Fruit fly (Drosophila melanogaster): ENCODE measurements around the gene Als2.

The Als2 gene

DNA sequence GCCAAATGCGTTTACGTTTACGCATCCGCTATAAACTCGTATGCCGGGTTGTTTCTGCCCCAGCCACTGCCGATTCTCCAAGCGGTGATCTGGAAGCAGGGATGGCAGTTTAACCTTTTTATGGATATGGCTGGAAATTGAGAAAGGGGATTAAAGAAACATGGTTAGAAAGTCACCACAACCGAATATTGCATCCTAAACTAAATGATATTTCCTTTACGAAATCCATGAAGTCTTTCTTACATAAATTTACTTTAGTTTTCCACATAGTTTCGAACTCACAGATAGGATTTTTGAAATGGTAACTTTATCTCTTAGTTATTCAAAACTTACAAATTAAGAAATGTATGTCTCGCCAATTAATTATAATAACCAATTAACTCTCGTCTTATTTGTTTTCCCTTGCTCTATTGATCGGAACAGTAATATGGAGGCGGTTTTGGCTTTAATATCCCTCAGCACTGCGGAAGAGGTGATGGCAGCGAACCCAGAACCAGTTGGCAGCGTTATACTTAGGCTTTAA lies 9.1 kb upstream of the Als2 start:
- peak; percentile 1 for TF ChIP-seq fd59A (GFP tag; optimal IDR thresholded peaks at IDR 0.05)
- no peak for TF ChIP-seq Hr39 (GFP tag; optimal IDR thresholded peaks at IDR 0.05)
- TF ChIP-seq Met (GFP tag; optimal IDR thresholded peaks at IDR 0.05): no peak
- TF ChIP-seq eg (GFP tag; IDR thresholded peaks at IDR 0.05): no peak
- TF ChIP-seq CG8319 (GFP tag; optimal IDR thresholded peaks at IDR 0.05): no peak
- peak; percentile 53 for TF ChIP-seq svp (GFP tag)
- TF ChIP-seq pdm3 (GFP tag; optimal IDR thresholded peaks at IDR 0.05): no peak
- TF ChIP-seq CG34406 (GFP tag; optimal IDR thresholded peaks at IDR 0.05): no peak
- no peak for TF ChIP-seq Hr38 (GFP tag; optimal IDR thresholded peaks at IDR 0.05)
- TF ChIP-seq Eip78C (GFP tag): peak; percentile 57
- TF ChIP-seq fd85E (GFP tag; optimal IDR thresholded peaks at IDR 0.05): no peak

DNA sequence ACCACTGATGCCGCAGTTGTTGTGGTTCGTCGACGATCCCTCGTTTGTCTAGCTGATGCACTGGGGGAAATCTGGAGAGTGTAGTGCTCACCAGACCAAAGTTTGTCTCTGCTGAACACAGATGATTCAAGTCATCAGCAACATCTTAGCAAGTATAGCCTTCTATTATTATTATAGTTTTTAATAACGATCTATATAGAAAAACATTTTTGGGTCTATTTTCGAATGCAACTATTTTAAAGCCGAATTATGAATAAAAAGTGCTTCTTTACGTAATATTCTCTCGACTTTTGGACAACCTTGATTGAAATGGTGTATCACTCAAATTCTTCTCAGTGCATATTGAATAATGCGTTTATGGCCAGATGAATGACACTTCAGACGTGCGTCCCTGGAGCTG lies 6.2 kb upstream of the Als2 start:
- TF ChIP-seq Eip75B (GFP tag; optimal IDR thresholded peaks at IDR 0.05) (peak; percentile 73), cyc (GFP tag; optimal IDR thresholded peaks at IDR 0.05) (no peak), Lpt (GFP tag; optimal IDR thresholded peaks at IDR 0.05) (peak; percentile 58), CG3919 (GFP tag; optimal IDR thresholded peaks at IDR 0.05) (peak; percentile 73), net (GFP tag; optimal IDR thresholded peaks at IDR 0.05) (peak; percentile 67), CG6792 (GFP tag; optimal IDR thresholded peaks at IDR 0.05) (peak; percentile 66), Ets21C (GFP tag; optimal IDR thresholded peaks at IDR 0.05) (no peak), CG3032 (tag; optimal IDR thresholded peaks at IDR 0.05) (peak; percentile 93), CG34406 (GFP tag; optimal IDR thresholded peaks at IDR 0.05) (peak; percentile 54), CG8319 (GFP tag; optimal IDR thresholded peaks at IDR 0.05) (peak; percentile 25), CG8119 (GFP tag; IDR thresholded peaks at IDR 0.05) (no peak; the same call in none of the 3 replicates), CG16779 (tag; optimal IDR thresholded peaks at IDR 0.05) (peak; percentile 53), fkh (GFP tag; optimal IDR thresholded peaks at IDR 0.05) (no peak), Hr39 (GFP tag; optimal IDR thresholded peaks at IDR 0.05) (peak; percentile 11), topi (GFP tag; optimal IDR thresholded peaks at IDR 0.05) (peak; percentile 3), Gug (GFP tag; IDR thresholded peaks at IDR 0.05) (no peak), esn (GFP tag; optimal IDR thresholded peaks at IDR 0.05) (peak; percentile 34), CG11762 (GFP tag; optimal IDR thresholded peaks at IDR 0.05; ENCODE audit: insufficient read depth) (peak; percentile 52), CG7368 (GFP tag; optimal IDR thresholded peaks at IDR 0.05) (peak; percentile 67), vri (GFP tag; optimal IDR thresholded peaks at IDR 0.05) (no peak), Eip78C (GFP tag) (peak; percentile 95), Sox102F (GFP tag; optimal IDR thresholded peaks at IDR 0.05) (no peak), OdsH (GFP tag; optimal IDR thresholded peaks at IDR 0.05) (peak; percentile 79), Blimp-1 (GFP tag; optimal IDR thresholded peaks at IDR 0.05) (no peak), Hr4 (GFP tag; optimal IDR thresholded peaks at IDR 0.05) (peak; percentile 32), fd59A (GFP tag; optimal IDR thresholded peaks at IDR 0.05) (peak; percentile 91), Smox (GFP tag; optimal IDR thresholded peaks at IDR 0.05) (peak; percentile 7), Met (GFP tag; optimal IDR thresholded peaks at IDR 0.05) (no peak), fd85E (GFP tag; optimal IDR thresholded peaks at IDR 0.05) (no peak), Hr38 (GFP tag; optimal IDR thresholded peaks at IDR 0.05) (no peak), spab (GFP tag; optimal IDR thresholded peaks at IDR 0.05) (peak; percentile 89), dsx (GFP tag; optimal IDR thresholded peaks at IDR 0.05; ENCODE audit: poor library complexity, severe bottlenecking) (peak; percentile 88), Eip93F (GFP tag; optimal IDR thresholded peaks at IDR 0.05) (no peak), CG9139 (GFP tag; optimal IDR thresholded peaks at IDR 0.05) (peak; percentile 72), salr (GFP tag; optimal IDR thresholded peaks at IDR 0.05) (peak; percentile 67 to 83), svp (GFP tag) (peak; percentile 56), achi (GFP tag; optimal IDR thresholded peaks at IDR 0.05) (peak; percentile 74), dac (GFP tag; optimal IDR thresholded peaks at IDR 0.05) (no peak), CG11902 (GFP tag; optimal IDR thresholded peaks at IDR 0.05) (peak; percentile 13), CG11294 (GFP tag; IDR thresholded peaks at IDR 0.05) (no peak; the same call in 1 of the 2 replicates), Sox14 (GFP tag; optimal IDR thresholded peaks at IDR 0.05) (peak; percentile 47), CG10669 (GFP tag; optimal IDR thresholded peaks at IDR 0.05) (peak; percentile 89), CG6276 (GFP tag; optimal IDR thresholded peaks at IDR 0.05) (no peak), acj6 (GFP tag; optimal IDR thresholded peaks at IDR 0.05) (peak; percentile 79), CG31627 (GFP tag; optimal IDR thresholded peaks at IDR 0.05) (no peak), eg (GFP tag; IDR thresholded peaks at IDR 0.05) (no peak), CG6163 (GFP tag; IDR thresholded peaks at IDR 0.05) (0 out of 3 replicates have a peak, but pooled peaks have one; percentile 25), pdm3 (GFP tag; optimal IDR thresholded peaks at IDR 0.05) (peak; percentile 74)
